Worm (Caenorhabditis elegans) whole organism, L1 larva: ENCODE results near the gene ttm-2.

Experiments
- ceh-88 ChIP-seq: fragments of 200-800 bp; sonication (Bioruptor generic); IDR thresholded peaks from 2 replicates; pipeline ENCODE4 v1.3.6; 2022; ENCODE audit warnings: missing genetic modification characterization, missing compliant biosample characterization
- lin-14 ChIP-seq: fragments of 200-800 bp; sonication (Bioruptor generic); optimal IDR thresholded peaks from 2 replicates; lab custom pipeline; 2018; ENCODE audit warnings: mild to moderate bottlenecking, missing genetic modification characterization, moderate library complexity, missing compliant biosample characterization
- lin-15B ChIP-seq: fragments of 150-350 bp; sonication (generic microtip); optimal IDR thresholded peaks from 3 replicates; lab custom pipeline; 2014; ENCODE audit warnings: missing biosample characterization, missing genetic modification characterization
- lin-35 ChIP-seq, 2 experiments: fragments of 150-350 bp; optimal IDR thresholded peaks; 2 replicates each; lab custom pipeline; 2014; ENCODE audit warnings: missing biosample characterization in 2 of 2, missing genetic modification characterization in 2 of 2, missing genetic modification reagents in 2 of 2
- pqm-1 ChIP-seq: sonication (generic microtip); optimal IDR thresholded peaks from 3 replicates; lab custom pipeline; 2017; ENCODE audit warnings: missing biosample characterization, missing genetic modification characterization
- snpc-4 ChIP-seq: fragments of 150-350 bp; optimal IDR thresholded peaks from 2 replicates; lab custom pipeline; 2014; ENCODE audit warnings: missing biosample characterization, missing genetic modification characterization
- unc-62 ChIP-seq: fragments of 150-350 bp; optimal IDR thresholded peaks from 2 replicates; lab custom pipeline; 2014; ENCODE audit warnings: missing biosample characterization, missing genetic modification reagents, missing genetic modification characterization

- TF ChIP-seq lin-14 = peak; percentile 55
- no peak for TF ChIP-seq pqm-1
- no peak for TF ChIP-seq ceh-88 (GFP tag; lab: Robert Waterston, UW)
- TF ChIP-seq snpc-4 = no peak
- no peak for TF ChIP-seq lin-15B (tag; lab: Kevin White, UChicago)
- TF ChIP-seq lin-35 (GFP tag; optimal IDR thresholded peaks at IDR 0.05; lab: Kevin White, UChicago) = no peak
- TF ChIP-seq unc-62 (GFP tag; lab: Kevin White, UChicago) = no peak
Measured at ce11 chrII:4806726-4807125, 40.5 kb upstream of the ttm-2 start.
